Fruit fly (Drosophila melanogaster): Measurements from ENCODE around the gene CG17110.

Gene CG17110

DNA sequence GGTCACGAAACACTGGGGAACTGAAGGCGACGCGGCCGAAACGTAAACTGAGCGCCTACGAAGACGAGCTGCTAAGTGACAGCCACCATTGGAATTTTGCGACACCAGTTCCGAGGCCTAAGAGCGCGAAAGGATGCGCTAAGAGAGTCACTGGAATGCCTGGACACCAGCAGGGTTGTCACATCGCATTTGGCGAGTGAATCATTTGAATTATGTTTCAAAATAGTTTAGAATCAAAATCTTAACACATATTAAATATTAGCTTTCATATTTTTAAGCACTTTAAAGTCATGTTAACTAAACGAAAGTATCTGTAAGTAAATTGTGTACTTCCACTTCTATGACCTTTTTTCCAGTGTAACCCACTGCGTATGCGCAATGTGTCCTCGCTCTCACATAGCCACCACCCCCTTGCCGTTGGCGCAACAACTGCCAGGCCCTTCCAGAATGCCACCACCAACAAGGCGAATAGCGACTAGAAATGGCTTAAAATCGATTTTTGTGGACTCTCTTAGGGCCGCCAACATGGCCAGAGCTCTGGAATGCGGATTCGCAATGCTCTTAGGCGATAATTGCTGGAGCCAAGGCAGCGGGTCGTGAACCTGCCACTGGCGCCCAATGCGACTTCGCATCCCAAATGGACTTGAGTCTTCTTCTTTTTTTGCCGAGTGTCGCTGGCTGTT is 21.3 kb downstream of the CG17110 start, which contains the start of gene Cow (continued):
- TF ChIP-seq schlank (tag; optimal IDR thresholded peaks at IDR 0.05) (peak; percentile 43), chn (GFP tag; optimal IDR thresholded peaks at IDR 0.05) (no peak), hkb (optimal IDR thresholded peaks at IDR 0.05) (no peak), hkb (GFP tag; IDR thresholded peaks at IDR 0.05) (peak; percentile 77), gcm (GFP tag; optimal IDR thresholded peaks at IDR 0.05) (no peak), ap (GFP tag; IDR thresholded peaks at IDR 0.05) (peak; percentile 28; the same call in 1 of the 2 replicates), CG10565 (GFP tag; optimal IDR thresholded peaks at IDR 0.05) (no peak), bbx (GFP tag; IDR thresholded peaks at IDR 0.05; ENCODE audit: partially characterized antibody) (no peak), CG10462 (GFP tag; optimal IDR thresholded peaks at IDR 0.05) (no peak), br (optimal IDR thresholded peaks at IDR 0.05) (no peak), CG3281 (GFP tag; optimal IDR thresholded peaks at IDR 0.05) (peak; percentile 74), Dip3 (GFP tag; optimal IDR thresholded peaks at IDR 0.05) (peak; percentile 54), CG2199 (GFP tag; IDR thresholded peaks at IDR 0.05) (no peak), HHEX (GFP tag; optimal IDR thresholded peaks at IDR 0.05) (peak; percentile 66), HmgZ (tag; optimal IDR thresholded peaks at IDR 0.05) (peak; percentile 61), lmd (GFP tag; IDR thresholded peaks at IDR 0.05) (peak; percentile 66), Nf-YC (tag; optimal IDR thresholded peaks at IDR 0.05) (peak; percentile 24), CG2129 (GFP tag; IDR thresholded peaks at IDR 0.05; ENCODE audit: partially characterized antibody) (no peak), jigr1 (GFP tag; IDR thresholded peaks at IDR 0.05) (no peak), CG16779 (GFP tag; IDR thresholded peaks at IDR 0.05) (no peak), CG4617 (GFP tag; optimal IDR thresholded peaks at IDR 0.05; ENCODE audit: borderline replicate concordance) (no peak), CG6813 (GFP tag; optimal IDR thresholded peaks at IDR 0.05) (peak; percentile 57), Vsx1 (GFP tag; optimal IDR thresholded peaks at IDR 0.05) (no peak), Gsc (GFP tag; IDR thresholded peaks at IDR 0.05) (no peak), onecut (GFP tag; IDR thresholded peaks at IDR 0.05) (peak; percentile 95), CG8765 (GFP tag; IDR thresholded peaks at IDR 0.05) (no peak), tup (GFP tag; optimal IDR thresholded peaks at IDR 0.05) (peak; percentile 3), Poxn (GFP tag; IDR thresholded peaks at IDR 0.05) (no peak), CG2116 (GFP tag; optimal IDR thresholded peaks at IDR 0.05) (peak; percentile 4), Neu2 (GFP tag; optimal IDR thresholded peaks at IDR 0.05; ENCODE audit: borderline replicate concordance) (no peak), CG14050 (GFP tag; IDR thresholded peaks at IDR 0.05) (peak; percentile 48; the same call in 1 of the 3 replicates), CG7928 (GFP tag; optimal IDR thresholded peaks at IDR 0.05) (no peak), trh (GFP tag; optimal IDR thresholded peaks at IDR 0.05) (peak; percentile 13), ind (GFP tag; optimal IDR thresholded peaks at IDR 0.05) (peak; percentile 64), sug (tag; optimal IDR thresholded peaks at IDR 0.05) (peak; percentile 23), CG3726 (GFP tag; IDR thresholded peaks at IDR 0.05) (0 out of 3 replicates have a peak, but pooled peaks have one; percentile 50), CG7556 (GFP tag; optimal IDR thresholded peaks at IDR 0.05) (peak; percentile 85), B-H1 (GFP tag; IDR thresholded peaks at IDR 0.05) (peak; percentile 49), CG8944 (GFP tag; optimal IDR thresholded peaks at IDR 0.05) (no peak), CG8359 (GFP tag; optimal IDR thresholded peaks at IDR 0.05; ENCODE audit: borderline replicate concordance) (no peak), gsb-n (tag; optimal IDR thresholded peaks at IDR 0.05) (no peak), CG14441 (GFP tag; IDR thresholded peaks at IDR 0.05) (peak; percentile 68), D19A (tag; optimal IDR thresholded peaks at IDR 0.05) (peak; percentile 17), Hmr (GFP tag; optimal IDR thresholded peaks at IDR 0.05) (peak; percentile 84), seq (GFP tag; IDR thresholded peaks at IDR 0.05) (peak; percentile 60; the same call in 1 of the 2 replicates), CG12071 (GFP tag; optimal IDR thresholded peaks at IDR 0.05) (peak; percentile 38), dmrt99B (tag; optimal IDR thresholded peaks at IDR 0.05) (peak; percentile 69), HLH54F (GFP tag; optimal IDR thresholded peaks at IDR 0.05) (peak; percentile 59), CG10543 (GFP tag; optimal IDR thresholded peaks at IDR 0.05) (peak; percentile 21), E2f2 (GFP tag; IDR thresholded peaks at IDR 0.05) (peak; percentile 50; the same call in 1 of the 2 replicates)

All from whole organism, embryonic.